ENCODE assay signal across 1 fruit fly cellular context in the genomic region with DNA sequence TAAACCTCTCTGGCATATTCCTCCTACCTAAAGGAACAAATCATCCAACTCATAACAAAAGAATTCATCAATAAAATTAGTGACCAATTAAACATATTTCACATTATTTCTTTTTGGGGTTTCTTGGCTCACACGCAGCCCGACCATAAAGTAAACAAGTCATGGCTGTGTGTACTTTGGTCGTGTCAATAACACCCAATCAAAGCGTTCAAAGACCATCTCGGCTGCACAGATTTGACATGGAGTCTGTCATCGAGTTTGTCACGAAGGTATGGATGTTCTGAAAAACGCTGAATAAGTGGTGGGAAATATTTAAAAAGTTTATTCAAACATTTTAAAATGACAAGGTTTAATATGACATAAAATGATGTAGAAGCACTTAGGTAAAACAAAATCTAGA.
TF ChIP-seq lines count a peak whose summit lies in the region.

No protein-coding gene starts in this region.

TF ChIP-seq in whole organism, embryonic, 481 proteins besides CTCF, POLR2A, EP300 and RAD21 (continued from another document and continues in another):
- TF ChIP-seq CG6689 (GFP tag; IDR thresholded peaks at IDR 0.05; lab: Robert Waterston, UW) (no peak), CG6765 (GFP tag; optimal IDR thresholded peaks at IDR 0.05; lab: Kevin White, UChicago) (no peak), tap (tag; optimal IDR thresholded peaks at IDR 0.05; lab: Kevin White, UChicago) (peak; percentile 16), Ets65A (GFP tag; lab: Kevin White, UChicago) (peak; percentile 90), Hmx (GFP tag; optimal IDR thresholded peaks at IDR 0.05; lab: Kevin White, UChicago) (no peak), slbo (GFP tag; IDR thresholded peaks at IDR 0.05; lab: Robert Waterston, UW) (no peak), CG2875 (GFP tag; optimal IDR thresholded peaks at IDR 0.05; lab: Kevin White, UChicago) (peak; percentile 11), CG15073 (GFP tag; optimal IDR thresholded peaks at IDR 0.05; lab: Kevin White, UChicago) (no peak), CG11456 (GFP tag; IDR thresholded peaks at IDR 0.05; lab: Robert Waterston, UW) (no peak; the same call in 2 of the 3 replicates), HLH3B (GFP tag; IDR thresholded peaks at IDR 0.05; lab: Robert Waterston, UW) (peak; percentile 48; the same call in 1 of the 2 replicates), repo (GFP tag; optimal IDR thresholded peaks at IDR 0.05; lab: Kevin White, UChicago) (peak; percentile 24), nau (GFP tag; optimal IDR thresholded peaks at IDR 0.05; lab: Kevin White, UChicago) (peak; percentile 49), lmd (GFP tag; IDR thresholded peaks at IDR 0.05; lab: Robert Waterston, UW) (no peak), GATAe (GFP tag; conservative IDR thresholded peaks at IDR 0.05; lab: Robert Waterston, UW) (no peak), Aef1 (GFP tag; IDR thresholded peaks at IDR 0.05; lab: Robert Waterston, UW) (no peak), pfk (GFP tag; optimal IDR thresholded peaks at IDR 0.05; lab: Kevin White, UChicago) (peak; percentile 3), tll (GFP tag; optimal IDR thresholded peaks at IDR 0.05; lab: Kevin White, UChicago) (no peak), Bteb2 (GFP tag; optimal IDR thresholded peaks at IDR 0.05; lab: Kevin White, UChicago) (peak; percentile 26), CG6175 (GFP tag; IDR thresholded peaks at IDR 0.05; lab: Robert Waterston, UW) (no peak), CG3847 (GFP tag; IDR thresholded peaks at IDR 0.05; lab: Robert Waterston, UW) (no peak), CG7556 (GFP tag; optimal IDR thresholded peaks at IDR 0.05; lab: Kevin White, UChicago) (peak; percentile 2), CG7271 (tag; optimal IDR thresholded peaks at IDR 0.05; lab: Kevin White, UChicago) (no peak), Doc3 (GFP tag; IDR thresholded peaks at IDR 0.05; lab: Robert Waterston, UW; ENCODE audit: partially characterized antibody) (no peak), CG8765 (GFP tag; IDR thresholded peaks at IDR 0.05; lab: Robert Waterston, UW) (no peak), Hr3 (GFP tag; optimal IDR thresholded peaks at IDR 0.05; lab: Kevin White, UChicago) (no peak), CoRest (tag; optimal IDR thresholded peaks at IDR 0.05; lab: Kevin White, UChicago) (peak; percentile 26), slp2 (GFP tag; optimal IDR thresholded peaks at IDR 0.05; lab: Kevin White, UChicago) (no peak), CG8089 (GFP tag; optimal IDR thresholded peaks at IDR 0.05; lab: Kevin White, UChicago) (peak; percentile 9), fu2 (GFP tag; optimal IDR thresholded peaks at IDR 0.05; lab: Kevin White, UChicago) (no peak), seq (GFP tag; IDR thresholded peaks at IDR 0.05; lab: Robert Waterston, UW) (peak; percentile 79), maf-S (GFP tag; optimal IDR thresholded peaks at IDR 0.05; lab: Kevin White, UChicago) (peak; percentile 9), CG32532 (GFP tag; IDR thresholded peaks at IDR 0.05; lab: Robert Waterston, UW) (no peak), CG6654 (GFP tag; optimal IDR thresholded peaks at IDR 0.05; lab: Kevin White, UChicago) (no peak), dati (GFP tag; IDR thresholded peaks at IDR 0.05; lab: Robert Waterston, UW) (no peak), Adf1 (GFP tag; IDR thresholded peaks at IDR 0.05; lab: Robert Waterston, UW) (no peak), CG9797 (GFP tag; optimal IDR thresholded peaks at IDR 0.05; lab: Kevin White, UChicago) (no peak), MBD-R2 (GFP tag; IDR thresholded peaks at IDR 0.05; lab: Robert Waterston, UW) (no peak; the same call in 1 of the 2 replicates), PHDP (tag; optimal IDR thresholded peaks at IDR 0.05; lab: Kevin White, UChicago) (peak; percentile 62), CG12744 (GFP tag; optimal IDR thresholded peaks at IDR 0.05; lab: Kevin White, UChicago) (peak; percentile 25), Tbp (GFP tag; optimal IDR thresholded peaks at IDR 0.05; lab: Kevin White, UChicago) (no peak), en (GFP tag; optimal IDR thresholded peaks at IDR 0.05; lab: Kevin White, UChicago) (no peak), bab2 (GFP tag; optimal IDR thresholded peaks at IDR 0.05; lab: Kevin White, UChicago) (peak; percentile 27), dan (GFP tag; IDR thresholded peaks at IDR 0.05; lab: Robert Waterston, UW) (no peak), CG12219 (GFP tag; optimal IDR thresholded peaks at IDR 0.05; lab: Kevin White, UChicago) (peak; percentile 40), Pdp1 (GFP tag; optimal IDR thresholded peaks at IDR 0.05; lab: Kevin White, UChicago) (peak; percentile 1 to 36), kay (GFP tag; optimal IDR thresholded peaks at IDR 0.05; lab: Kevin White, UChicago) (no peak), Atf6 (GFP tag; IDR thresholded peaks at IDR 0.05; lab: Robert Waterston, UW) (peak; percentile 32), CG2889 (GFP tag; IDR thresholded peaks at IDR 0.05; lab: Robert Waterston, UW) (no peak), CG18599 (GFP tag; optimal IDR thresholded peaks at IDR 0.05; lab: Kevin White, UChicago) (peak; percentile 36), CG10462 (GFP tag; optimal IDR thresholded peaks at IDR 0.05; lab: Kevin White, UChicago) (no peak), pnt (GFP tag; optimal IDR thresholded peaks at IDR 0.05; lab: Kevin White, UChicago) (no peak), ap (GFP tag; IDR thresholded peaks at IDR 0.05; lab: Robert Waterston, UW) (0 out of 2 replicates have a peak, but pooled peaks have one; percentile 4), TFAM (GFP tag; optimal IDR thresholded peaks at IDR 0.05; lab: Kevin White, UChicago) (no peak), ftz-f1 (GFP tag; optimal IDR thresholded peaks at IDR 0.05; lab: Kevin White, UChicago) (no peak), CG15514 (GFP tag; optimal IDR thresholded peaks at IDR 0.05; lab: Kevin White, UChicago) (peak; percentile 31), Dip2 (GFP tag; IDR thresholded peaks at IDR 0.05; lab: Robert Waterston, UW) (no peak), Lim3 (GFP tag; IDR thresholded peaks at IDR 0.05; lab: Robert Waterston, UW) (no peak), CG4617 (GFP tag; optimal IDR thresholded peaks at IDR 0.05; lab: Kevin White, UChicago; ENCODE audit: borderline replicate concordance) (no peak), dpn (GFP tag; optimal IDR thresholded peaks at IDR 0.05; lab: Kevin White, UChicago) (peak; percentile 4 to 36), tna (GFP tag; IDR thresholded peaks at IDR 0.05; lab: Robert Waterston, UW; ENCODE audit: partially characterized antibody) (no peak), E2f2 (GFP tag; IDR thresholded peaks at IDR 0.05; lab: Robert Waterston, UW) (peak; percentile 22; the same call in 1 of the 2 replicates), gcm (GFP tag; optimal IDR thresholded peaks at IDR 0.05; lab: Kevin White, UChicago) (no peak), Bgb (GFP tag; IDR thresholded peaks at IDR 0.05; lab: Robert Waterston, UW; ENCODE audit: partially characterized antibody) (no peak), CG9817 (tag; optimal IDR thresholded peaks at IDR 0.05; lab: Kevin White, UChicago) (peak; percentile 42), CG3281 (GFP tag; optimal IDR thresholded peaks at IDR 0.05; lab: Kevin White, UChicago) (peak; percentile 20), CG10979 (tag; optimal IDR thresholded peaks at IDR 0.05; lab: Kevin White, UChicago) (no peak), CG3163 (GFP tag; optimal IDR thresholded peaks at IDR 0.05; lab: Kevin White, UChicago) (no peak), eve (GFP tag; optimal IDR thresholded peaks at IDR 0.05; lab: Kevin White, UChicago) (peak in 1 of 2 experiments; percentile 65), Spps (tag; optimal IDR thresholded peaks at IDR 0.05; lab: Kevin White, UChicago) (no peak), gro (GFP tag; optimal IDR thresholded peaks at IDR 0.05; lab: Kevin White, UChicago) (no peak), hb (GFP tag; IDR thresholded peaks at IDR 0.05; lab: Robert Waterston, UW; ENCODE audit: partially characterized antibody) (no peak), CG1529 (GFP tag; optimal IDR thresholded peaks at IDR 0.05; lab: Kevin White, UChicago) (peak; percentile 41), ranshi (GFP tag; IDR thresholded peaks at IDR 0.05; lab: Robert Waterston, UW) (no peak), CG15011 (GFP tag; optimal IDR thresholded peaks at IDR 0.05; lab: Kevin White, UChicago) (no peak), CHES-1-like (GFP tag; optimal IDR thresholded peaks at IDR 0.05; lab: Kevin White, UChicago) (no peak), CG10565 (GFP tag; optimal IDR thresholded peaks at IDR 0.05; lab: Kevin White, UChicago) (no peak), CG3995 (GFP tag; optimal IDR thresholded peaks at IDR 0.05; lab: Kevin White, UChicago) (no peak), Taf1 (GFP tag; IDR thresholded peaks at IDR 0.05; lab: Robert Waterston, UW) (no peak), gem (tag; optimal IDR thresholded peaks at IDR 0.05; lab: Kevin White, UChicago) (peak; percentile 51), CG11085 (GFP tag; IDR thresholded peaks at IDR 0.05; lab: Robert Waterston, UW) (no peak), pan (optimal IDR thresholded peaks at IDR 0.05; lab: Kevin White, UChicago) (no peak), pan (GFP tag; optimal IDR thresholded peaks at IDR 0.05 in 1 of 2, IDR thresholded peaks at IDR 0.05 in 1 of 2) (peak in 1 of 2 experiments; percentile 15), Dp (GFP tag; optimal IDR thresholded peaks at IDR 0.05; lab: Kevin White, UChicago) (no peak), da (GFP tag; optimal IDR thresholded peaks at IDR 0.05; lab: Kevin White, UChicago) (no peak), nmo (GFP tag; optimal IDR thresholded peaks at IDR 0.05; lab: Kevin White, UChicago) (peak; percentile 8), Hsf (GFP tag; optimal IDR thresholded peaks at IDR 0.05; lab: Kevin White, UChicago) (no peak), Atf-2 (GFP tag; optimal IDR thresholded peaks at IDR 0.05; lab: Kevin White, UChicago) (no peak), ab (GFP tag; optimal IDR thresholded peaks at IDR 0.05; lab: Kevin White, UChicago) (no peak), Ravus (GFP tag; IDR thresholded peaks at IDR 0.05; lab: Robert Waterston, UW) (no peak), CG12071 (GFP tag; optimal IDR thresholded peaks at IDR 0.05; lab: Kevin White, UChicago) (peak; percentile 63), zfh2 (GFP tag; optimal IDR thresholded peaks at IDR 0.05; lab: Kevin White, UChicago) (no peak), grau (tag; optimal IDR thresholded peaks at IDR 0.05; lab: Kevin White, UChicago) (peak; percentile 12), Gsc (GFP tag; IDR thresholded peaks at IDR 0.05; lab: Robert Waterston, UW) (no peak), danr (GFP tag; IDR thresholded peaks at IDR 0.05; lab: Robert Waterston, UW) (no peak), NC2β (GFP tag; optimal IDR thresholded peaks at IDR 0.05; lab: Kevin White, UChicago) (peak; percentile 14), CG12942 (GFP tag; optimal IDR thresholded peaks at IDR 0.05; lab: Kevin White, UChicago) (peak; percentile 32), tup (GFP tag; optimal IDR thresholded peaks at IDR 0.05; lab: Kevin White, UChicago) (no peak), CG30403 (GFP tag; optimal IDR thresholded peaks at IDR 0.05; lab: Kevin White, UChicago) (no peak), CG11398 (GFP tag; optimal IDR thresholded peaks at IDR 0.05; lab: Kevin White, UChicago) (peak; percentile 61), CG43689 (GFP tag; IDR thresholded peaks at IDR 0.05; lab: Robert Waterston, UW) (peak; percentile 69; the same call in 1 of the 2 replicates), Dek (tag; optimal IDR thresholded peaks at IDR 0.05; lab: Kevin White, UChicago) (no peak), twi (tag; optimal IDR thresholded peaks at IDR 0.05; lab: Kevin White, UChicago) (no peak), CG10959 (GFP tag; IDR thresholded peaks at IDR 0.05; lab: Robert Waterston, UW) (no peak), amos (GFP tag; IDR thresholded peaks at IDR 0.05; lab: Robert Waterston, UW; ENCODE audit: partially characterized antibody) (no peak), ATbp (GFP tag; optimal IDR thresholded peaks at IDR 0.05; lab: Kevin White, UChicago) (peak; percentile 74), CG33213 (GFP tag; optimal IDR thresholded peaks at IDR 0.05; lab: Kevin White, UChicago) (peak; percentile 70), hkb (optimal IDR thresholded peaks at IDR 0.05; lab: Kevin White, UChicago) (no peak), hkb (GFP tag; IDR thresholded peaks at IDR 0.05; lab: Robert Waterston, UW) (peak; percentile 52; the same call in 1 of the 2 replicates), CrebB (tag; optimal IDR thresholded peaks at IDR 0.05; lab: Kevin White, UChicago) (peak; percentile 9), HLH54F (GFP tag; optimal IDR thresholded peaks at IDR 0.05; lab: Kevin White, UChicago) (no peak), ewg (GFP tag; optimal IDR thresholded peaks at IDR 0.05; lab: Kevin White, UChicago) (peak; percentile 16), CG3838 (GFP tag; optimal IDR thresholded peaks at IDR 0.05; lab: Kevin White, UChicago) (no peak), CG9727 (GFP tag; optimal IDR thresholded peaks at IDR 0.05; lab: Kevin White, UChicago) (peak; percentile 28), CG4854 (GFP tag; optimal IDR thresholded peaks at IDR 0.05; lab: Kevin White, UChicago) (peak; percentile 47), vfl (GFP tag; optimal IDR thresholded peaks at IDR 0.05; lab: Kevin White, UChicago) (no peak), CG2116 (GFP tag; optimal IDR thresholded peaks at IDR 0.05; lab: Kevin White, UChicago) (no peak), lola (GFP tag; optimal IDR thresholded peaks at IDR 0.05; lab: Kevin White, UChicago) (no peak), sima (GFP tag; optimal IDR thresholded peaks at IDR 0.05; lab: Kevin White, UChicago) (no peak), trh (GFP tag; optimal IDR thresholded peaks at IDR 0.05; lab: Kevin White, UChicago) (peak; percentile 13), CG6791 (GFP tag; IDR thresholded peaks at IDR 0.05; lab: Robert Waterston, UW; ENCODE audit: partially characterized antibody) (no peak), tx (GFP tag; optimal IDR thresholded peaks at IDR 0.05; lab: Kevin White, UChicago) (no peak), CG8281 (tag; optimal IDR thresholded peaks at IDR 0.05; lab: Kevin White, UChicago) (peak; percentile 13), CG31441 (GFP tag; IDR thresholded peaks at IDR 0.05; lab: Robert Waterston, UW) (no peak), CG12769 (tag; optimal IDR thresholded peaks at IDR 0.05; lab: Kevin White, UChicago) (peak; percentile 47), bcd (GFP tag; optimal IDR thresholded peaks at IDR 0.05; lab: Kevin White, UChicago) (peak; percentile 40), sim (GFP tag; IDR thresholded peaks at IDR 0.05; lab: Robert Waterston, UW) (no peak), pum (GFP tag; optimal IDR thresholded peaks at IDR 0.05; lab: Kevin White, UChicago) (no peak), row (GFP tag; IDR thresholded peaks at IDR 0.05; lab: Robert Waterston, UW) (no peak), nerfin-1 (tag; optimal IDR thresholded peaks at IDR 0.05; lab: Kevin White, UChicago) (no peak), lilli (GFP tag; optimal IDR thresholded peaks at IDR 0.05; lab: Kevin White, UChicago) (no peak), hbn (GFP tag; IDR thresholded peaks at IDR 0.05; lab: Robert Waterston, UW; ENCODE audit: partially characterized antibody) (no peak)
